Fruit fly (Drosophila melanogaster): ENCODE results near the gene Osi22.
A peak's percentile ranks its signal among the peaks of the same experiment; 100 is the strongest.

The Osi22 gene

DNA sequence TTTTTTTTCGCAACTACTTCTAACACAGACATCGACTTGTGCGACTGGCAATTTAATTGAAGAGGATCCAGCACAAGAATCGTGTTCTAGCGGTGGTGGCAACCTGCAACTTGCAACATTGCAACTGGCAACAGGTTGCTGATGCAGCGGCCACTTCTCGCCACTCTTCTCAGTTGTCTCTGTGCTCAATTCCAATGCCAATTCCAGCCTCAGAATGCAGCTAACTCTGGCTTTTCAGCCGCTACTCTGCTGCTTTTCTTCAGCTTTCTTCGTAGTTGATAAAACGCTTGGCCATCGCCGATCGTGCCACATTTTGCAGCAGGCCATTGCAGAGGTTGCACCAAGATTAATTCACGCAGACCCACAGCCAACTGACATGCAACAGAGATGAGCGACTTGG, at the start of gene Osi22:
Gene Osi22 (plus strand): TSS at position 301 of the 400 bp plus-strand sequence.
- no peak for TF ChIP-seq CG17801 (GFP tag; optimal IDR thresholded peaks at IDR 0.05; ENCODE audit: partially characterized antibody)

DNA sequence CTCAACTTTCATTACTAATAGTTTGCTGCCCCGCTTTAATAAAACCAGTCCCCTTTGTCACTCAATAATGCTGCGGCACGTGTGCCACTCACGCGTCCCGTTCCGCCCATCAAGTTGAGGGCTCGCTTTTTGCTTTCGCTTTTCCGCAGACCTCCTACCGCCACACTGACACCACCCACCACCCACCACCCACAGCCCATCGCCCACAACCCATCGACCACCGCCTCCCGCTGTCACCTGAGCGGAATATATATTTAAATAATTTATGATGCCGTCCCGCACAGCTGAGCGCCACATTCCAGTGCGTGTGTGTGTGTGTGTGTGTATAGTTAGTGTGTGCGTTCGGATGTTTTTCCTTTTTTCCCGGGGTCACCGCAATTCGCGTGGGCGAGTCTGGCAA, 48.7 kb upstream of the Osi22 start:
- TF ChIP-seq CG17801 (GFP tag; optimal IDR thresholded peaks at IDR 0.05; ENCODE audit: partially characterized antibody): no peak

DNA sequence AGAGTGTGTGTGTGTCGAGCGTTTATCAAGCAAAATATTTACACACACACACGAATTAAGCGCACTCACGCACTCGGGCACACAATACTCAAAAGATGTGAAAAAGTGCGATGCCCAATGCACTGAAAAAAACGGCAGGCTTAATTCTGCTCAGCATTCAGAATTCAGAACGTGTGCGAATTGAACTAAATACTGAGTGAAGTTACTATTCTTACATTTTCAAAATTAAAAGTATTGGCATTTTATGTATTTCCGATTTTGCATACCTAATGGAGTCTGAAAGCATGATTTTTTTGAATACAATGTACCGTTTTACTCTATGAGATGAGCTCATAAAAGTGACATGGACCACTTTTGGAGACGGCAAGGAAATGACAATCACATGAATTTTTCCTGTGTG, 33.3 kb upstream of the Osi22 start:
- no peak for TF ChIP-seq CG17801 (GFP tag; optimal IDR thresholded peaks at IDR 0.05; ENCODE audit: partially characterized antibody)

DNA sequence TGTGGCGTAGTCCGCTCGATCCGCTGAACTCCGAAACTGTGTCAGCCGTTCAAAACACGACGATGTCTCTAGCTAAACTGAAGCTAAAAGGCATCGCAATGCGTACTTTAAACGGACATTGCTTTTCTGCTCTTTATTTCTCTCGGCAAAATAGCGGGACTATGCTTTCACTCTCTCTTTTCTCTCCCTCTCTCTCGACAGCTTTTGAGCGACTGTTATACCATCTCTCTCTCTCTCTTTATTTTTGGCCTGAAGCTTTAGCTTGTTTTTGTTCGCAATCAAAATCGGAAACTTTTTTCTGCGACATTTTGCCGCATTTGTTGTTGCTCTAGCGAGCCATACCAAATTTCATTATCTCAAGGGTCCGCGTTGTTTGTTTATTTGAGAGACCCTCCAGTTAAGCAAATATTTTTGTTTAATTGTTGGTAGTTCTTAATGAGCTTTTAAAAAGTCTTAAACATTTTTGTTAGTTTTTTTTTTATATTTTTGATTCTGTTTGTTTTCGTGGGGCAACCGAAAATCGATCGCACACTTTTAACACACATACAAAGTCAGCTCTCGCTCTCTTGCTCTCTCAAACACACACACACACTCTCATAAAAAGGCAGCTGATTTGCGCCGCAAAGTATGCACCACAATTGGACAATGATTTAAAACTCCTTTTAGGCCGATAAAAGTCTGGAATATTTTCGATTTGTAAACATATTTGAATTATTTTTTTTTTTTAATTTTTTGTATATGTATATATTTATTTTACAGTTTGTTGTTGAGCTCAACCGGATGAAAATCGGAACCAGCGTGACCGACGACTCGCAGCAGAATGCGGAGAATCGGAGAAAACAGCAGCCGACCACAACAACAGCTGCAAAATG, 31.5 kb upstream of the Osi22 start, which contains the start of gene Ace:
Gene Ace (minus strand): TSS at position 822 of the 872 bp plus-strand sequence.
- TF ChIP-seq CG17801 (GFP tag; optimal IDR thresholded peaks at IDR 0.05; ENCODE audit: partially characterized antibody): no peak

DNA sequence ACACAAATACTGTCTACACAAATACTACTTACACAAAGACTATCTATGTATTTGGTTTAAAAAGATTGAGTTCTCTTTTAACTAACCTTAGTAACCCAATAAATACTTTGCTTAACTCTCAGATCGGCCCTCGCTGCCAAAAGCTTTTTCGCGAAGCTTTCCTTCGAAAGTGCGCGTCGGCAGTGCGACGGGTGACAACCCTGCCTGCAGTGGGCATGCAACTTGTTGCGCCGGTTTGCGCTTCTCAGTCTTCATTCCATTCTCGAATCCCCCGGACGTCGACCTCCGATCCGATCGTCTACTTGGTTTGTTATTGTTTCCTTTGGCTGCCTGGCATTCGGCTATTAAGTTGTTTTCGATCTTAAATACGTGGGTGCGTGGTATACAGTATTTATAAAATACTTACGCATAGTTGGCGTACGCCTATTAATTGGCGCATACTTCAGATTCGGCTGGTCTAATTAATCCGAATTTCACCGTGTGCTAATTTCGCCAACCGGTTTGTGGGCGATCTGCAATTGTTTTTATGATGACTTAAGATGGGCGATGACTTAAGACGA, 30.2 kb upstream of the Osi22 start, which contains the start of gene CG11686:
Gene CG11686 (plus strand): TSS at position 243 of the 560 bp plus-strand sequence.
- TF ChIP-seq CG17801 (GFP tag; optimal IDR thresholded peaks at IDR 0.05; ENCODE audit: partially characterized antibody): peak; percentile 16

DNA sequence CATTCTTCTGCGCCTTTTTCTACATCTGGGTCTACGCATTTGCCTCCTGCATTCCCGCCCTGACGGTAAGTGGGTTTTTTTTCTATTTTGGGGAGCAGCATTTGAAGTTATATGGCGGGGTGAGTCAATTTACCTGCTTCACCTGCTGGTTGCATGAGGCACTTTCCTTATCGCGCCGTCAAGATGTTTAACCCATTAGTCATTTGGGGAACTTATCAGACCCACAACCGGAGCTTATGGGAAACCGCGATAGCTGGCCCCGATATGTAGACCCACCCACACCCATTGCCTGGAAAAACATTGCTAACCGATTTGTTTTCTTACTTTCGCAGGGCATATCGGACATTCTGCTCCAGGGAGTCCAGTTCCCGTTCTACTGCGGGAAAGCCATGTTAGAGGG, 28.7 kb upstream of the Osi22 start:
- no peak for TF ChIP-seq CG17801 (GFP tag; optimal IDR thresholded peaks at IDR 0.05; ENCODE audit: partially characterized antibody)

DNA sequence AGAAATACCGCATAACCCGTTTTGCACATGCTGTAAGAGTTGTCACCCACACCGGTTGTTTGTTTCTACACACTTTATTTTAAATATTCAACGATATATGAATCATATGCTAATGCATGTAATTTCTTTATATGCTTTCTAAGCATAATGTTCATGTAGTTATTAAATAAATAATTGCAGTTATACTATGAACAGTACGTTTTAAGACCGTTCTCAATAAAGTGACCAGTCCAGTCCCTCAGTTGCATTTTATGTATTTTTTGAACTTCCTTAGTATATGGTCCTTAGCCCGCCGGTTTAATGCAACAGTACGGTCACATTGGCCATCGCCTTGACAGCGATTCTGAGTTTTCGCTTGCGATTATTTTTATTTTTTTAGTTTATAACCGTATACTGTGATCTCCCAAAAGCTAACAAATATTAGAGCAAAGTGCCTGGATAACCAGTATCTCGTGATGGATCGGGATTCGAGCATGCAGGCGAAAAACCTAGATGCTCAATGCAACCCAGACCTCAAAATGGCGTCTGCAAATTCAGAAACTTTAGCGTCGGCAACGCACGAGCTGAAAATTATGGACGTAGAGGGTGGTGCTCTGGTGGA, 26.3 kb upstream of the Osi22 start, which contains the start of gene Ravus:
Gene Ravus (minus strand): TSS at position 1 of the 601 bp plus-strand sequence.
- TF ChIP-seq CG17801 (GFP tag; optimal IDR thresholded peaks at IDR 0.05; ENCODE audit: partially characterized antibody): peak; percentile 10

DNA sequence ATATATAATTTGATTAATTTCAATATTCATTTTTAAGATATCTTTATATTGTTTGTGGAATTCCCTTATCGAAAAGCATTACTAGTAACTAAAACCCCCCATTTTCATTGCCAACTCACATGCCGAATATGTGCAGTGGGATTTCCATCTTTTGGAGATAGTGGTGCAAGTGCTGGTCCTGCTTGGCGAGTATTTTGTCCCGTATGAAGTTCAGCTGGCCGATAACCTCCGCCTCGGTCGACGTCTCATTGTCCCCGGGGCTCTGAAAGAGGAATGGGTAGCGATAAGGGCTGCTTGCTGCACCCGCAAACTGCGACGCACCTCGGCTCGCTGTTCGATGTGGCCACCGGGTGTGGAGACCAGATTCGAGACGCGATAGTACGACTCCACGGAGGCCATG, 19.8 kb upstream of the Osi22 start:
- no peak for TF ChIP-seq CG17801 (GFP tag; optimal IDR thresholded peaks at IDR 0.05; ENCODE audit: partially characterized antibody)

DNA sequence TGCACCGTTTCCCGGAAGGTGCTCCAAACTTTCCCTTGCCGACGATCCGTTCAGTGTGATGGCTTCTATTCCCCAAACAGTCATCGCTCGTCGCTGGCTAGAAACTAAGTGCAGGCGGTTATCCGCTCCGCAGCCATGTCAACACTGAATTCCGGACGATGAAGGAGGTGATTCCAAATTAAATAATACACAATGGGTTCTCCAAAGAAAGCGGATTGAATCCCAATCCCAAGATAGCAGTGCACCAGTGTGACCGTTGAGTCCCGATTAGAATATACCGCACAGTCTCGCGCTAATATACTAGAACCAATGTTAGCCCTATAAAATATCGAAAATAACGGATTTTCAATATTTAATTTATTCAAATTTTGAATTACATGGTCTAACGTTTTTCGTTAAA, 18.7 kb upstream of the Osi22 start, which contains the start of gene TBC1D5:
Gene TBC1D5 (minus strand): TSS at position 254 of the 400 bp plus-strand sequence.
- peak; percentile 10 for TF ChIP-seq CG17801 (GFP tag; optimal IDR thresholded peaks at IDR 0.05; ENCODE audit: partially characterized antibody)

DNA sequence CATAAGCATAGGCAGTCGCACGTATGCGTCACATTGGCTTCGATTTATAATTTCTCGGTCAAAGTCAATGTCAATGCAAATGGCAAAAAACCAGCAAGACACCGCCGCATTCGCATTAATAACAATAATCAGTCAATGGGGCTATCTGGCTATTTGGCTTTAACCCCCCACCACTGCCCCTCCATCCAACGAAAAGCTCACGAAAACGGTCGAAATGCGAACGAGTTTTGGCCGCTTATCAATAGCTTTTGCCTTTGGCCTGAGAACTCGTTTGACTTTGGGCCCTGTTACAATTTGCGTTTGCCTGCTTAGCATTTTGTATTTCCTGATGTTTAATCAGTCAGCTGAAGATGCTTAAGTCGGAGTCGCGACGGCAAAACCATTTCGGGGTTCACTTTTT, 17.0 kb upstream of the Osi22 start:
- no peak for TF ChIP-seq CG17801 (GFP tag; optimal IDR thresholded peaks at IDR 0.05; ENCODE audit: partially characterized antibody)

DNA sequence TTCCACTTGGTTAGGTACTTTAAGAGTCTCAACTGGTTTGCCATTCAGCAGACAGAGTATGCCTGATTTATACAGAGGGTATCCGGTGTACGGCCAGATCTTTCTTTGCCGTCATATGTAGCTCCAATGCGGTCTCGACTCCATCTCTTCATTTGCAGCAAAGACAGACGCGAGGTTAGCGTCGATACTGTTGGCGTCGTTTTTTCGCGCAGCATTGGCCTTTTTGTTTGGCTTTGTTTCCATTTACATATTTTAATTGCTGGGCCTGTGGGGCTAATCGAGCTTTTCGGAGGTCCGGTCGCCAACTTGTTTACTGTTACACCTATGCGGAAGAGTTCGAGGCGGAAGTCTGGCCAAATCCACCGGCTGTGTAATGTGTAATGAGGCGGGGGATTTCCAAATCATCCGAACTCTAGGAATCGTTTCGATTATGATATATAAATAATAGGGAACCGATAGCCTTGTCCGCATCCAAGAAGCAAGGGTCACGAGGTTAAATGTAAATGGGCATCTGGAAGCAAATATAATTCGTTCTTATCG, 16.1 kb upstream of the Osi22 start:
- TF ChIP-seq CG17801 (GFP tag; optimal IDR thresholded peaks at IDR 0.05; ENCODE audit: partially characterized antibody): no peak

DNA sequence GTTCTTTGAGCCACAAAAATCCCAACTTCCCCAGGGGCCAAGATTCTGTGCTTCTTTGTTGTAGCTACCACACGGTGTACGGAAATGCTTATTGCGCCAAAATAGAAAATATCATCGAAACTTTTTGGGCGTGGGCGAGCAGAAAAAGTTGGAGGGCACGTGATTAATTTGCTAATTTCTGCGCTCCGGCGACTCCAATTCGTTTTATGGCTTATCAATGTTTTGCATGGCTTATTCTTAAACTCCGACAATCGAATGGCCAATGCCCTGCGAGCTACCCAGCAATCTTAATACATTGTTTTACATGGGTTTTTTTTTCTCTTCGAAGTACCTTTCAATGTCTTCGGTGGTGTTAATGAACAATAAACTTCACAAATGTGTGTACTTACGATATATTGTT, 15.0 kb upstream of the Osi22 start:
- no peak for TF ChIP-seq CG17801 (GFP tag; optimal IDR thresholded peaks at IDR 0.05; ENCODE audit: partially characterized antibody)

DNA sequence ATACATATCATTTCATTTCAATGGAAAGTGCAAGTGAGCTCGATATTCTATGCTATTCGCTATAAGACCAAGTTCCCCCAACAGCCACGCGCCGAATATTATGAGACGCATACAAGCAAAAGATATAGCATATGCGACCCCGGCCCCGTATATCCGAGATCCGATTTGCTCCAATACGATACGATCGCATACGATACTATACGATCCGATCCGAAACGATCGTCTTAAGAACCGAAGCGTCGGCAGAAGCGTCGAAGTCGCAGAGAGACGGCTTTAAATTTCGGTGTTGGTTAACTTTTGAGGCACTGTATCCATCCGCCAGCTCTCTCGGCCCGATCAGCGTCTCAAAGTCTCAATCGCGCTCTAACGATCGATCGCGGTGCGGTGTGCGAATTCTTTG, 11.0 kb upstream of the Osi22 start, which contains the start of gene CG8630:
Gene CG8630 (plus strand): TSS at position 303 of the 400 bp plus-strand sequence.
- TF ChIP-seq CG17801 (GFP tag; optimal IDR thresholded peaks at IDR 0.05; ENCODE audit: partially characterized antibody): no peak

DNA sequence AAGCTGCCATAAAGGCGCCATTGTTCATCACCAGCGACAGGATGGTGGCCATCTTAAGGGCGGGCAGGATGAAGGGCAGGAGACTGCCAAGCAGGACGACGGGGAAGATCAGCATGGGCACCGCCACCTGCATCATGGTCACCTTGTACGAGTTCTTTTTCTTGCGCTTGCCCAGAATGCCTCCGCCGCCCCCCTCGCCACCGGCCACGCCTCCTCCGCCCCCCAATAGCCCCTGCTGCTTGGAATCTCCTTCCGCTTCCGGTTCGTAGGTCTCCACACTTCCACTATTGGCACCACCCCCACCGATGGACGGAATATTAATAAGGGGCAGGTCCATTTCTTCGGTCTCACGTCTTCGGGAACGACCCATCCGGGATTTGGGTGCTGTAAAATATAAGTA, 5.3 kb upstream of the Osi22 start:
- TF ChIP-seq CG17801 (GFP tag; optimal IDR thresholded peaks at IDR 0.05; ENCODE audit: partially characterized antibody): no peak

DNA sequence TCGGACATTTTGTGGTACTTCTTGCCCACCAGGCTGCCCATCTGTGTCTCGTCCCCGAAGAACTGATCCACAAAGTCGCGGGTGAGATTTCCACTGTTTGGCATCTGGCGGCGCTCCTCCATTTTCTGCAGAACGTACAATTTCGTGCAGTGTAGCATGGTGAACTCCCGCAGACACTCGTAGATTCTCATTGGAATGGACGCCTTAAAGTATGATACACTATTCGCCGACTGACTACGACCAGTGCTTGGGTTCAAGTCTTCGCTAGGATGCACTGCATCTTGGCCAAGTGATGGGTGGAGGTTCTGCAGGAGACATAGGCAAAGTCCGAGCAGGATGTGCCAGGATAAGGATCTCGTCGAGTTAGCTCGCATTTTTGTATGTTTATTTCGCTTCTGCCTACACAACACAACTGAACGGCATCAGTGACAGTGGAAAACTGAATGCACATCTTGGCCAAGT, 4.3 kb upstream of the Osi22 start, which contains the start of gene CG15888:
Gene CG15888 (minus strand): TSS at position 412 of the 462 bp plus-strand sequence.
- no peak for TF ChIP-seq CG17801 (GFP tag; optimal IDR thresholded peaks at IDR 0.05; ENCODE audit: partially characterized antibody)

Measured in ovary, adult (tissue).